Fruit fly (Drosophila melanogaster): ENCODE data around the gene CG44261.

The CG44261 gene

dm6 chr3R:9427328-9427727, 19.4 kb upstream of the CG44261 start:
- no peak for TF ChIP-seq noc (tag; optimal IDR thresholded peaks at IDR 0.05)

dm6 chr3R:9424061-9424665, 16.2 kb upstream of the CG44261 start:
- no peak for TF ChIP-seq noc (tag; optimal IDR thresholded peaks at IDR 0.05)

- no peak for TF ChIP-seq noc (tag; optimal IDR thresholded peaks at IDR 0.05)
Measured at dm6 chr3R:9422338-9422737, 14.4 kb upstream of the CG44261 start.

- no peak for TF ChIP-seq noc (tag; optimal IDR thresholded peaks at IDR 0.05)
Measured at dm6 chr3R:9420439-9421234, 12.7 kb upstream of the CG44261 start.

- no peak for TF ChIP-seq noc (tag; optimal IDR thresholded peaks at IDR 0.05)
Measured at dm6 chr3R:9419300-9419652, 11.3 kb upstream of the CG44261 start.

dm6 chr3R:9418373-9419299, 10.7 kb upstream of the CG44261 start:
- no peak for TF ChIP-seq noc (tag; optimal IDR thresholded peaks at IDR 0.05)

dm6 chr3R:9417577-9418334, 9.8 kb upstream of the CG44261 start, which contains the start of gene ps:
TSS of gene ps (plus strand) at chr3R:9417940.
- peak; percentile 61 for TF ChIP-seq noc (tag; optimal IDR thresholded peaks at IDR 0.05)

dm6 chr3R:9416951-9417350, 9.0 kb upstream of the CG44261 start:
- TF ChIP-seq noc (tag; optimal IDR thresholded peaks at IDR 0.05) = no peak

- TF ChIP-seq noc (tag; optimal IDR thresholded peaks at IDR 0.05) = no peak
Measured at dm6 chr3R:9411928-9412640, 4.1 kb upstream of the CG44261 start, which contains the start of the genes Task7 and alpha-Man-IIa. TSS of gene Task7 (minus strand) at chr3R:9412293. TSS of gene alpha-Man-IIa (plus strand) at chr3R:9412548.

dm6 chr3R:9410182-9410581, 2.2 kb upstream of the CG44261 start, which contains the start of gene betaTub85D:
TSS of gene betaTub85D (minus strand) at chr3R:9410282.
- no peak for TF ChIP-seq noc (tag; optimal IDR thresholded peaks at IDR 0.05)

- peak; percentile 65 for TF ChIP-seq noc (tag; optimal IDR thresholded peaks at IDR 0.05)
Measured at dm6 chr3R:9404104-9404512, 3.9 kb downstream of the CG44261 start, which contains the start of the genes CG9356, BBIP1 and CG8135. TSS of gene CG9356 (minus strand) at chr3R:9404269. TSS of gene BBIP1 (plus strand) at chr3R:9404385. TSS of gene CG8135 (plus strand) at chr3R:9404385.

dm6 chr3R:9401127-9401603, 6.8 kb downstream of the CG44261 start, which contains the start of the genes RpL34b and CG8132:
TSS of gene RpL34b (minus strand) at chr3R:9401226.
TSS of gene CG8132 (plus strand) at chr3R:9401495.
- peak; percentile 96 for TF ChIP-seq noc (tag; optimal IDR thresholded peaks at IDR 0.05)

- TF ChIP-seq noc (tag; optimal IDR thresholded peaks at IDR 0.05) = peak; percentile 85
Measured at dm6 chr3R:9399951-9400392, 8.0 kb downstream of the CG44261 start, which contains the start of gene CG34117. TSS of gene CG34117 (minus strand) at chr3R:9400053.

dm6 chr3R:9399074-9399473, 8.9 kb downstream of the CG44261 start:
- TF ChIP-seq noc (tag; optimal IDR thresholded peaks at IDR 0.05) = no peak
